Worm (Caenorhabditis elegans): ENCODE measurements around the gene nhr-99.

nhr-99 gene

DNA sequence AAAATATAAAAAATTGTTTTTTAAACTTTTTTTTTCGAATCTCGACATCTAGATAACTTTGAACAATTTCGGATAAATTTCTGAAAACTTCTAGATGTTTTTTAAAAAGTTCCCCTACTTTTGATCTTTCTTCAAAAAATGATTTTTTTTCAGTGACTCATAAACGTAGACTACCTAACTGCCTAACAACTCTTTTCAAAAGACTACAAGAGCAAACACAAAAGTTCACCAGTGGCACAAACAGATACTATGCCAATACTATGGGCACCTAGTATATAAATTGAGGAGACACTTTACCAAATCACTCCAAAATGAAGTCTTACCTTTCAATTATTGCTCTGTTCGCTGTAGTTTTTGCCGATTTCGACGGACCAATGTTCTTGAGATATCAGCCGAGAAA, 29.1 kb downstream of the nhr-99 start, which contains the start of gene srlf-35:
srlf-35 (plus strand) TSS at position 301 of the 400 bp plus-strand sequence.
- TF ChIP-seq mab-9 (GFP tag; IDR thresholded peaks at IDR 0.05) (no peak), ceh-82 (tag; optimal IDR thresholded peaks at IDR 0.05) (no peak), blmp-1 (tag; optimal IDR thresholded peaks at IDR 0.05) (no peak), C34B4.2 (tag; optimal IDR thresholded peaks at IDR 0.05) (no peak), nhr-76 (tag; optimal IDR thresholded peaks at IDR 0.05) (no peak), rnt-1 (tag; optimal IDR thresholded peaks at IDR 0.05) (no peak), unc-62 (GFP tag; optimal IDR thresholded peaks at IDR 0.05) (no peak), pag-3 (tag; optimal IDR thresholded peaks at IDR 0.05; ENCODE audit: borderline replicate concordance, insufficient read depth) (no peak), fos-1 (tag; optimal IDR thresholded peaks at IDR 0.05) (no peak), egl-27 (tag; optimal IDR thresholded peaks at IDR 0.05) (no peak)

DNA sequence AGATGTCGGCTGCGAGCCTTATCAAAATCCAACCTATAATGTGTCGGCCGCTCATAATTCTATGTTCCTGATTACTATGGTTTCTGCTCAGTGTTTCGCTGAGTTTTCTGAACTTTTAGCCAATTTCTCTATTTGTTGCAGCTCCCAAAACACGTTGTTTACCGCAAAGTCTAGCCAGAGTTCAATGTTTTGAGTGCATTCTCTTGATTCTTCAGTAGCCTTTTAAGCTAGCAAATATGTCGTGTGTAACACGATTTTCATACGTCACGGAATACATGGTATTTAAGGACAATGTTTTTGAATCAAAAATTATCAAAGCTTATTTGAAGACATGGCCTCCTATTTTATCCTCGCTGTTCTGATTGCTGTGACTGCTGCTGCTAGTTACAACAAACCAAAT, 30.6 kb downstream of the nhr-99 start, which contains the start of gene srlf-19:
srlf-19 (plus strand) TSS at position 301 of the 400 bp plus-strand sequence.
- TF ChIP-seq Y116A8C.19 (tag; optimal IDR thresholded peaks at IDR 0.05; ENCODE audit: borderline replicate concordance) (no peak), lin-15B (tag; optimal IDR thresholded peaks at IDR 0.05) (no peak), unc-86 (tag; optimal IDR thresholded peaks at IDR 0.05) (no peak), nhr-90 (tag; optimal IDR thresholded peaks at IDR 0.05; ENCODE audit: poor library complexity) (no peak), tlp-1 (tag; optimal IDR thresholded peaks at IDR 0.05) (no peak), nhr-11 (tag; optimal IDR thresholded peaks at IDR 0.05) (no peak), mef-2 (tag; optimal IDR thresholded peaks at IDR 0.05) (no peak), irx-1 (tag; optimal IDR thresholded peaks at IDR 0.05) (no peak), nhr-20 (tag; optimal IDR thresholded peaks at IDR 0.05) (no peak), egl-27 (tag; optimal IDR thresholded peaks at IDR 0.05) (no peak), mdl-1 (tag; optimal IDR thresholded peaks at IDR 0.05) (no peak), xbp-1 (tag; optimal IDR thresholded peaks at IDR 0.05) (no peak), sup-37 (GFP tag; optimal IDR thresholded peaks at IDR 0.05) (no peak), zag-1 (tag; optimal IDR thresholded peaks at IDR 0.05) (no peak)

DNA sequence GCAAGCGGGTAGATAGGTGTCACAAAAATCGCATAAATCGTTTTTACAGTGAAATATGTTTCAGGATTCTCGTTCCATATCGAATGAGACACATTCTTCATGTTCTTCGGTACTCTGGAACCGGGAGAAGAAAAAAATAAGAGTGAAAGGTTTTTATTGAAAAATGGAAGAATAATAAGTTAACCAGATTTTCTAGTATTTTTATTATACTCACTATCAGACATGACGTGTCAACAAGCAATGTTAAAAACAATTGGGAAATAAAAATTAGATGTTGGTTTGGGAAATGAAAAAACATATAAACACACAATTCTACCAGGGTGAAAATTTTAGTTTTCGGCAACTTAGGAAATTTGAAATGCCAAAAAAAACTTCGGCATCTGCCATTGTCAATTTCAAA, 37.8 kb downstream of the nhr-99 start, which contains the start of gene srh-37:
srh-37 (minus strand) TSS at position 101 of the 400 bp plus-strand sequence.
- TF ChIP-seq elt-3 (tag; optimal IDR thresholded peaks at IDR 0.05) (no peak), sptf-1 (tag; optimal IDR thresholded peaks at IDR 0.05) (no peak), zip-4 (GFP tag; optimal IDR thresholded peaks at IDR 0.05) (no peak), unc-130 (tag; optimal IDR thresholded peaks at IDR 0.05) (no peak), nhr-71 (tag; optimal IDR thresholded peaks at IDR 0.05) (no peak), xbp-1 (tag; optimal IDR thresholded peaks at IDR 0.05) (no peak), aha-1 (tag; optimal IDR thresholded peaks at IDR 0.05) (no peak), grh-1 (GFP tag; IDR thresholded peaks at IDR 0.05) (no peak), ceh-90 (tag; optimal IDR thresholded peaks at IDR 0.05) (no peak), mep-1 (tag; optimal IDR thresholded peaks at IDR 0.05) (no peak), tbx-2 (tag; optimal IDR thresholded peaks at IDR 0.05) (no peak), ama-1 (optimal IDR thresholded peaks at IDR 0.05) (no peak), hpl-2 (GFP tag; optimal IDR thresholded peaks at IDR 0.05) (no peak), egl-27 (tag; optimal IDR thresholded peaks at IDR 0.05) (no peak), ztf-11 (tag; optimal IDR thresholded peaks at IDR 0.05) (no peak)

DNA sequence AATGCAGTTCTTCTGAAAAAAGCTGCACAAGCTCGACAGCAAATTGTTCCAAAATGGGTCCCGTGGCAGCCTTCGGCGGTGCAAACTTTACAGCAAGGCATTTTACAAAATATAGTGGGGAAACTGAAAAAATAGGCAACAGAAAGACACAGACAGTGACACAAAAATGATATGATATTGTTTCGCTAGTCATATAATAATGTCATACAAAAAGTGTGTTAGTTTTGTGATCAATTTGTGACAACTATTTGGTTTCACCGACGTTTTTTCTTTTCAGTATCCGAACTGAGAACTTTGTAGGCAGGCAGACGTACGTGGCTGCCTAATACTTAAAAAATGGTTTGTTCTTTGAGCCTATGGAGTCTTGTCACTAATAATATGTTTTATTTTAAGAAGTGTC, 44.9 kb downstream of the nhr-99 start, which contains the start of gene nhr-210:
nhr-210 (minus strand) TSS at position 101 of the 400 bp plus-strand sequence.
- no peak for TF ChIP-seq nhr-47 (tag; optimal IDR thresholded peaks at IDR 0.05)
- TF ChIP-seq nhr-85 (tag), result peak; percentile 25
- no peak for TF ChIP-seq nhr-20 (tag; optimal IDR thresholded peaks at IDR 0.05)
- TF ChIP-seq ets-5 (GFP tag; IDR thresholded peaks at IDR 0.05), result no peak
- no peak for TF ChIP-seq efl-1 (optimal IDR thresholded peaks at IDR 0.05)
- TF ChIP-seq efl-1 (GFP tag; optimal IDR thresholded peaks at IDR 0.05 in 1 of 2), result peak in 1 of 2 experiments; percentile 36

All from whole organism, L1 larva.